Worm (Caenorhabditis elegans): ENCODE results near the gene F53F1.3.

- TF ChIP-seq Y53G8AR.9 (GFP tag; conservative IDR thresholded peaks at IDR 0.05) (no peak), F23B12.7 (tag; optimal IDR thresholded peaks at IDR 0.05; ENCODE audit: insufficient read depth) (no peak), ceh-27 (GFP tag; optimal IDR thresholded peaks at IDR 0.05) (no peak)
These were observed 44.6 kb upstream of the F53F1.3 start, which contains the start of gene srg-46 for ce11 chrV:13363415-13363814.

Data from whole organism, young adult.